Fruit fly (Drosophila melanogaster) whole organism: ENCODE measurements around the gene dmrt11E.

ENCODE experiments used
- Dll ChIP-seq: fragments of >200 bp; optimal IDR thresholded peaks from 2 replicates; lab custom pipeline; 2017
- EcR ChIP-seq, 2 experiments: fragments of >200 bp; optimal IDR thresholded peaks; 2 replicates each; lab custom pipeline; 2017; ENCODE audit warnings: missing biosample characterization in 2 of 2, missing genetic modification characterization in 2 of 2, missing genetic modification reagents in 2 of 2
- pan ChIP-seq: fragments of >200 bp; optimal IDR thresholded peaks from 2 replicates; lab custom pipeline; 2017
- psq ChIP-seq: fragments of >200 bp; optimal IDR thresholded peaks from 2 replicates; lab custom pipeline; 2017
- usp ChIP-seq: fragments of >200 bp; optimal IDR thresholded peaks from 2 replicates; lab custom pipeline; 2017; ENCODE audit warnings: missing biosample characterization, missing genetic modification characterization, mixed read lengths

dm6 chrX:13368149-13368548 is at the start of gene dmrt11E:
- TF ChIP-seq pan (no peak), EcR (GFP tag; optimal IDR thresholded peaks at IDR 0.05; lab: Kevin White, UChicago) (no peak), psq (lab: Kevin White, UChicago) (no peak), usp (no peak), Dll (lab: Kevin White, UChicago) (no peak)
